Worm (Caenorhabditis elegans) whole organism, L2 larva: ENCODE data around the gene ZK1058.9.

ENCODE experiments used
- F13H6.1 ChIP-seq: sonication (generic microtip); optimal IDR thresholded peaks from 2 replicates; lab custom pipeline; 2016; ENCODE audit warnings: missing genetic modification characterization, missing compliant biosample characterization
- ZK546.5 ChIP-seq: sonication (generic microtip); optimal IDR thresholded peaks from 2 replicates; lab custom pipeline; 2017; ENCODE audit warnings: missing biosample characterization, missing genetic modification characterization
- ceh-16 ChIP-seq: fragments of 150-350 bp; optimal IDR thresholded peaks from 2 replicates; lab custom pipeline; 2014; ENCODE audit warnings: missing biosample characterization, missing genetic modification characterization
- ceh-82 ChIP-seq: fragments of 150-350 bp; optimal IDR thresholded peaks from 2 replicates; lab custom pipeline; 2014; ENCODE audit warnings: missing biosample characterization, missing genetic modification characterization
- dmd-4 ChIP-seq: sonication (generic microtip); optimal IDR thresholded peaks from 2 replicates; lab custom pipeline; 2017; ENCODE audit warnings: missing biosample characterization, missing genetic modification characterization
- egl-27 ChIP-seq: sonication (generic microtip); optimal IDR thresholded peaks from 3 replicates; lab custom pipeline; 2017; ENCODE audit warnings: missing biosample characterization, missing genetic modification reagents, missing genetic modification characterization
- lin-13 ChIP-seq: fragments of 150-350 bp; optimal IDR thresholded peaks from 2 replicates; lab custom pipeline; 2014; ENCODE audit warnings: missing biosample characterization, missing genetic modification reagents, missing genetic modification characterization
- lsy-2 ChIP-seq, 2 experiments: fragments of 150-350 bp in 1 of 2; sonication (generic microtip) in 1 of 2; optimal IDR thresholded peaks; 2 replicates each; lab custom pipeline; 2014 to 2017; ENCODE audit warnings: missing biosample characterization in 2 of 2, missing genetic modification characterization in 2 of 2
- mdl-1 ChIP-seq, 2 experiments: fragments of 150-350 bp in 1 of 2; sonication (generic microtip) in 1 of 2; optimal IDR thresholded peaks; 2 replicates each; lab custom pipeline; 2017; ENCODE audit warnings: missing biosample characterization in 2 of 2, missing genetic modification characterization in 2 of 2
- nhr-25 ChIP-seq: fragments of 150-350 bp; sonication (generic microtip); optimal IDR thresholded peaks from 3 replicates; lab custom pipeline; 2014; ENCODE audit warnings: missing biosample characterization, missing genetic modification characterization
- peb-1 ChIP-seq: fragments of 150-350 bp; optimal IDR thresholded peaks from 2 replicates; lab custom pipeline; 2014; ENCODE audit warnings: missing biosample characterization, missing genetic modification characterization
- skn-1 ChIP-seq: sonication (generic microtip); optimal IDR thresholded peaks from 2 replicates; lab custom pipeline; 2017; ENCODE audit warnings: missing biosample characterization, missing genetic modification characterization
- sma-3 ChIP-seq: sonication (generic microtip); optimal IDR thresholded peaks from 2 replicates; lab custom pipeline; 2016; ENCODE audit warnings: missing genetic modification reagents, missing genetic modification characterization, missing compliant biosample characterization
- unc-62 ChIP-seq: fragments of 150-350 bp; optimal IDR thresholded peaks from 2 replicates; lab custom pipeline; 2014; ENCODE audit warnings: missing biosample characterization, missing genetic modification reagents, missing genetic modification characterization

ce11 chrIII:3954828-3955227, 28.8 kb upstream of the ZK1058.9 start:
- TF ChIP-seq skn-1 (tag; lab: Kevin White, UChicago), result no peak
- TF ChIP-seq lin-13, result no peak
- TF ChIP-seq dmd-4 (tag; lab: Kevin White, UChicago), result no peak
- TF ChIP-seq sma-3 (GFP tag; lab: Kevin White, UChicago), result no peak
- no peak for TF ChIP-seq F13H6.1 (tag; lab: Kevin White, UChicago)
- TF ChIP-seq egl-27 (tag; lab: Kevin White, UChicago), result no peak
- no peak for TF ChIP-seq ZK546.5 (tag; lab: Kevin White, UChicago)
- TF ChIP-seq unc-62 (GFP tag; lab: Kevin White, UChicago), result no peak
- TF ChIP-seq mdl-1 (tag; optimal IDR thresholded peaks at IDR 0.05; lab: Kevin White, UChicago), result no peak
- no peak for TF ChIP-seq ceh-16 (tag; lab: Kevin White, UChicago)
- no peak for TF ChIP-seq lsy-2 (tag; optimal IDR thresholded peaks at IDR 0.05; lab: Kevin White, UChicago)
- TF ChIP-seq peb-1, result no peak
- TF ChIP-seq ceh-82 (tag; lab: Kevin White, UChicago), result no peak
- no peak for TF ChIP-seq nhr-25
